Worm (Caenorhabditis elegans): ENCODE measurements around the gene nspe-8.

DNA sequence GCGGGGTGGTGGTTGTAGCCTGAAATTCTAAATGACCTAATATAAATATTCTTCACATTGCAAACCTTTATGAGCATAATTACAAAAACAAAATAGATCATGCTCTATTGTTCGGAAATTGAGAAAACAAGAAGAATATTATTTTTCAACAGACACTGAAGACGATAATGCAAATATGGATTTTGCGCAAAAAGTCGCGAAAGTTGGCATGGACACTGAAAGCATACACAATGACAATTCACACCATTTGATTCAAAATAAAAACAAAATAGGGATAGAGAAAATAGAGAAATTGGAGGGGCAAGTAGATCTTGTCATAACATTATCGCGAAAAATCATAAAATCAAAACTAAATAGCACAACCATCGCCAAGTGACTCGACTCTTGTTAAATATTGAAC lies 49.0 kb downstream of the nspe-8 start, which contains the start of gene Y38E10A.35:
- TF ChIP-seq B0336.3 (GFP tag; IDR thresholded peaks at IDR 0.05) (no peak), zim-3 (tag; optimal IDR thresholded peaks at IDR 0.05) (no peak), ceh-79 (tag; optimal IDR thresholded peaks at IDR 0.05) (no peak), ceh-40 (GFP tag; IDR thresholded peaks at IDR 0.05) (no peak), madf-3 (GFP tag; IDR thresholded peaks at IDR 0.05) (no peak), nhr-179 (tag; optimal IDR thresholded peaks at IDR 0.05) (no peak), lir-1 (GFP tag; conservative IDR thresholded peaks at IDR 0.05) (no peak), ztf-26 (tag; optimal IDR thresholded peaks at IDR 0.05) (no peak), dpff-1 (tag; optimal IDR thresholded peaks at IDR 0.05) (no peak), Y53G8AR.9 (GFP tag; conservative IDR thresholded peaks at IDR 0.05) (no peak)

Measured in whole organism, young adult.